Worm (Caenorhabditis elegans): ENCODE results near the gene T20F7.3.
"Not testable (repeated sequence)": the region's sequence is repeated elsewhere in the genome, so short reads cannot be mapped to it uniquely, and the experiment has no call there.

DNA sequence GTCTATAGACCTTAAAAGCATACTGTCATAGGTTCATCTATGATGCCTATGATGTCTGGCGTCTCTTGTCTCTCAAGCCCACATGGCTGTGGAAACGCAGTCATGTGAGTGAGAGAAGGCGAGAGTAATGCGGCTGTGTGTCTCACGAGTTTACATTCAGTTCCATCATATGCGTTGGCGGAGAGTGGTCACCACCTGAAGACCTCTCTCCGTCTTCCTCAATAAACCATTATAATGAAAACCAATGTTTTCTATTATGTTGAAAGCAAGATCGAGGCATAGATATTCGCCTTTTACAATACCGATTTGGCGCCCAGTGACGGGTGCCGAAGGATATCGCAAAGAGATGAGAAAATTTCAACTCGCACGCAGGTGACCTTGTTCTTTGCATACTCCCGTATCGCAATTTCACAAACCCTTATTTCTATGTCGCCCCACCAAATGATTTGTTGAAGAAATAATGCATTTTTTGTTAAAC lies 41.7 kb downstream of the T20F7.3 start:
- TF ChIP-seq dpl-1 (GFP tag; optimal IDR thresholded peaks at IDR 0.05); snpc-4 (GFP tag; optimal IDR thresholded peaks at IDR 0.05); snpc-4 (tag; optimal IDR thresholded peaks at IDR 0.05); B0336.3 (GFP tag; IDR thresholded peaks at IDR 0.05); F57A8.1 (GFP tag; optimal IDR thresholded peaks at IDR 0.05); rec-8 (tag; optimal IDR thresholded peaks at IDR 0.05): not testable (repeated sequence)
